Fruit fly (Drosophila melanogaster) whole organism, embryonic: ENCODE data around the gene dUTPase.
A peak's percentile ranks its signal among the peaks of the same experiment; 100 is the strongest.

Source experiments
- ATbp ChIP-seq: fragments of 200-800 bp; sonication (Bioruptor generic); optimal IDR thresholded peaks from 2 replicates; lab custom pipeline; 2017; ENCODE audit warnings: missing biosample characterization, mild to moderate bottlenecking, missing genetic modification characterization, missing genetic modification reagents
- B-H1 ChIP-seq: fragments of 200-800 bp; sonication (Bioruptor generic); IDR thresholded peaks from 3 replicates; pipeline ENCODE4 v1.3.6; 2022; ENCODE audit warnings: missing biosample characterization, missing genetic modification characterization
- Bgb ChIP-seq: fragments of 200-800 bp; sonication (Bioruptor generic); IDR thresholded peaks from 2 replicates; pipeline ENCODE4 v1.3.6; 2022; ENCODE audit warnings: missing biosample characterization, missing genetic modification characterization; ENCODE audit not compliant: partially characterized antibody
- BtbVII ChIP-seq: fragments of 200-800 bp; sonication (Bioruptor generic); optimal IDR thresholded peaks from 3 replicates; lab custom pipeline; 2017; ENCODE audit warnings: missing biosample characterization, mild to moderate bottlenecking, missing genetic modification characterization
- CG10654 ChIP-seq: fragments of 200-800 bp; sonication (Bioruptor generic); optimal IDR thresholded peaks from 2 replicates; lab custom pipeline; 2016; ENCODE audit warnings: missing biosample characterization, missing genetic modification characterization
- CG11398 ChIP-seq: fragments of 200-800 bp; sonication (Bioruptor generic); optimal IDR thresholded peaks from 2 replicates; lab custom pipeline; 2016; ENCODE audit warnings: missing biosample characterization, missing genetic modification characterization
- CG13296 ChIP-seq: fragments of 200-800 bp; sonication (Bioruptor generic); optimal IDR thresholded peaks from 3 replicates; lab custom pipeline; 2018; ENCODE audit warnings: missing biosample characterization, mild to moderate bottlenecking, missing genetic modification characterization
- CG13624 ChIP-seq: fragments of 200-800 bp; sonication (Bioruptor generic); optimal IDR thresholded peaks from 2 replicates; lab custom pipeline; 2016; ENCODE audit warnings: missing biosample characterization, missing genetic modification characterization
- CG14014 ChIP-seq: fragments of 200-800 bp; sonication (Bioruptor generic); IDR thresholded peaks from 2 replicates; pipeline ENCODE4 v1.3.6; 2022; ENCODE audit warnings: missing biosample characterization, missing genetic modification characterization
- CG15073 ChIP-seq: fragments of 200-800 bp; sonication (Bioruptor generic); optimal IDR thresholded peaks from 2 replicates; lab custom pipeline; 2016; ENCODE audit warnings: missing biosample characterization, missing genetic modification characterization
- CG1647 ChIP-seq: fragments of 200-800 bp; sonication (Bioruptor generic); optimal IDR thresholded peaks from 3 replicates; lab custom pipeline; 2016; ENCODE audit warnings: missing biosample characterization, missing genetic modification characterization
- CG1792 ChIP-seq: fragments of 200-800 bp; sonication (Bioruptor generic); optimal IDR thresholded peaks from 2 replicates; lab custom pipeline; 2016; ENCODE audit warnings: missing biosample characterization, missing genetic modification characterization
- CG1832 ChIP-seq: fragments of 200-800 bp; sonication (Bioruptor generic); optimal IDR thresholded peaks from 2 replicates; lab custom pipeline; 2017; ENCODE audit warnings: missing biosample characterization, mild to moderate bottlenecking, missing genetic modification characterization, inconsistent platforms
- CG18764 ChIP-seq: fragments of 200-800 bp; sonication (Bioruptor generic); optimal IDR thresholded peaks from 3 replicates; lab custom pipeline; 2016; ENCODE audit warnings: missing biosample characterization, missing genetic modification characterization
- CG2875 ChIP-seq: fragments of 200-800 bp; sonication (Bioruptor generic); optimal IDR thresholded peaks from 2 replicates; lab custom pipeline; 2017; ENCODE audit warnings: missing biosample characterization, mild to moderate bottlenecking, missing genetic modification characterization, missing genetic modification reagents
- CG32767 ChIP-seq: fragments of 200-800 bp; sonication (Bioruptor generic); IDR thresholded peaks from 2 replicates; pipeline ENCODE4 v1.3.6; 2022; ENCODE audit warnings: missing biosample characterization, missing genetic modification characterization
- CG3995 ChIP-seq: fragments of 200-800 bp; sonication (Bioruptor generic); optimal IDR thresholded peaks from 3 replicates; lab custom pipeline; 2016; ENCODE audit warnings: missing biosample characterization, missing genetic modification characterization
- CG4282 ChIP-seq: fragments of 200-800 bp; sonication (Bioruptor generic); optimal IDR thresholded peaks from 2 replicates; lab custom pipeline; 2016; ENCODE audit warnings: missing biosample characterization, missing genetic modification characterization
- CG8290 ChIP-seq, 3 experiments: fragments of 200-800 bp; sonication (Bioruptor generic); optimal IDR thresholded peaks; 2 replicates each; lab custom pipeline; 2016 to 2019; ENCODE audit warnings: missing biosample characterization in 3 of 3, missing genetic modification characterization in 3 of 3, mild to moderate bottlenecking in 2 of 3, moderate library complexity in 1 of 3
- Dbx ChIP-seq: fragments of 200-800 bp; sonication (Bioruptor generic); IDR thresholded peaks from 3 replicates; pipeline ENCODE4 v1.3.6; 2022; ENCODE audit warnings: missing biosample characterization, missing genetic modification characterization
- Dek ChIP-seq: fragments of 200-800 bp; sonication (Bioruptor generic); optimal IDR thresholded peaks from 3 replicates; lab custom pipeline; 2019; ENCODE audit warnings: missing biosample characterization, mild to moderate bottlenecking, missing genetic modification characterization, moderate library complexity
- Dip2 ChIP-seq: fragments of 200-800 bp; sonication (Bioruptor generic); IDR thresholded peaks from 2 replicates; pipeline ENCODE4 v1.3.6; 2022; ENCODE audit warnings: missing biosample characterization, missing genetic modification characterization
- Mes4 ChIP-seq: fragments of 200-800 bp; sonication (Bioruptor generic); optimal IDR thresholded peaks from 2 replicates; lab custom pipeline; 2016; ENCODE audit warnings: missing biosample characterization, missing genetic modification characterization
- Mrtf ChIP-seq: fragments of 200-800 bp; sonication (Bioruptor generic); IDR thresholded peaks from 3 replicates; pipeline ENCODE4 v1.3.6; 2022; ENCODE audit warnings: missing biosample characterization, missing genetic modification characterization
- Opbp ChIP-seq: fragments of 200-800 bp; sonication (Bioruptor generic); IDR thresholded peaks from 3 replicates; pipeline ENCODE4 v1.3.6; 2022; ENCODE audit warnings: missing biosample characterization, missing genetic modification characterization; ENCODE audit not compliant: partially characterized antibody
- Side ChIP-seq: fragments of 200-800 bp; sonication (Bioruptor generic); optimal IDR thresholded peaks from 2 replicates; lab custom pipeline; 2016; ENCODE audit warnings: missing biosample characterization, missing genetic modification characterization
- Sin3A ChIP-seq: fragments of >200 bp; optimal IDR thresholded peaks from 2 replicates; lab custom pipeline; 2018
- Ssrp ChIP-seq: fragments of 200-800 bp; sonication (Bioruptor generic); optimal IDR thresholded peaks from 2 replicates; lab custom pipeline; 2018; ENCODE audit warnings: missing biosample characterization, mild to moderate bottlenecking, missing genetic modification characterization, moderate library complexity
- ase ChIP-seq: fragments of 200-800 bp; sonication (Bioruptor generic); IDR thresholded peaks from 3 replicates; pipeline ENCODE4 v1.3.6; 2022; ENCODE audit warnings: missing biosample characterization, missing genetic modification characterization
- bab2 ChIP-seq: fragments of 200-800 bp; sonication (Bioruptor generic); optimal IDR thresholded peaks from 2 replicates; lab custom pipeline; 2016; ENCODE audit warnings: missing biosample characterization, missing genetic modification characterization
- bigmax ChIP-seq: fragments of 200-800 bp; sonication (Bioruptor generic); optimal IDR thresholded peaks from 2 replicates; lab custom pipeline; 2018; ENCODE audit warnings: missing biosample characterization, mild to moderate bottlenecking, missing genetic modification characterization
- cg ChIP-seq: fragments of 200-800 bp; sonication (Bioruptor generic); optimal IDR thresholded peaks from 3 replicates; lab custom pipeline; 2019; ENCODE audit warnings: missing biosample characterization, mild to moderate bottlenecking, missing genetic modification characterization, moderate library complexity
- croc ChIP-seq: fragments of 200-800 bp; sonication (Bioruptor generic); conservative IDR thresholded peaks from 3 replicates; pipeline ENCODE4 v1.3.6; 2022; ENCODE audit warnings: missing biosample characterization, missing genetic modification characterization
- dati ChIP-seq: fragments of 200-800 bp; sonication (Bioruptor generic); IDR thresholded peaks from 2 replicates; pipeline ENCODE4 v1.3.6; 2022; ENCODE audit warnings: missing biosample characterization, missing genetic modification characterization
- dmrt99B ChIP-seq: fragments of 200-800 bp; sonication (Bioruptor generic); optimal IDR thresholded peaks from 2 replicates; lab custom pipeline; 2018; ENCODE audit warnings: missing biosample characterization, mild to moderate bottlenecking, missing genetic modification characterization, moderate library complexity
- eyg ChIP-seq: fragments of 200-800 bp; sonication (Bioruptor generic); optimal IDR thresholded peaks from 3 replicates; lab custom pipeline; 2016; ENCODE audit warnings: missing biosample characterization, missing genetic modification characterization
- fd3F ChIP-seq: fragments of 200-800 bp; sonication (Bioruptor generic); optimal IDR thresholded peaks from 2 replicates; lab custom pipeline; 2018; ENCODE audit warnings: missing biosample characterization, mild to moderate bottlenecking, missing genetic modification characterization, moderate library complexity
- fru ChIP-seq: fragments of >200 bp; optimal IDR thresholded peaks from 2 replicates; lab custom pipeline; 2017
- gce ChIP-seq: fragments of 200-800 bp; sonication (Bioruptor generic); IDR thresholded peaks from 3 replicates; pipeline ENCODE4 v1.3.6; 2022; ENCODE audit warnings: missing biosample characterization, missing genetic modification characterization
- grn ChIP-seq: fragments of 200-800 bp; sonication (Bioruptor generic); optimal IDR thresholded peaks from 3 replicates; lab custom pipeline; 2017; ENCODE audit warnings: missing biosample characterization, missing genetic modification characterization
- insv ChIP-seq, 2 experiments: fragments of 200-800 bp; sonication (Bioruptor generic); optimal IDR thresholded peaks; 3 replicates each; lab custom pipeline; 2016 to 2018; ENCODE audit warnings: missing biosample characterization in 2 of 2, missing genetic modification characterization in 2 of 2
- mam ChIP-seq: fragments of 200-800 bp; sonication (Bioruptor generic); optimal IDR thresholded peaks from 3 replicates; lab custom pipeline; 2016; ENCODE audit warnings: missing biosample characterization, missing genetic modification characterization
- nerfin-1 ChIP-seq: fragments of 200-800 bp; sonication (Bioruptor generic); optimal IDR thresholded peaks from 3 replicates; lab custom pipeline; 2019; ENCODE audit warnings: missing biosample characterization, mild to moderate bottlenecking, missing genetic modification characterization, moderate library complexity
- pb ChIP-seq: fragments of 200-800 bp; sonication (Bioruptor generic); optimal IDR thresholded peaks from 3 replicates; lab custom pipeline; 2016; ENCODE audit warnings: missing biosample characterization, missing genetic modification characterization
- peb ChIP-seq: fragments of 200-800 bp; sonication (Bioruptor generic); IDR thresholded peaks from 2 replicates; pipeline ENCODE4 v1.3.6; 2022; ENCODE audit warnings: missing biosample characterization, missing genetic modification characterization
- pfk ChIP-seq: fragments of 200-800 bp; sonication (Bioruptor generic); optimal IDR thresholded peaks from 2 replicates; lab custom pipeline; 2018; ENCODE audit warnings: missing biosample characterization, mild to moderate bottlenecking, missing genetic modification characterization, moderate library complexity
- pros ChIP-seq: fragments of 200-800 bp; sonication (Bioruptor generic); optimal IDR thresholded peaks from 3 replicates; lab custom pipeline; 2019; ENCODE audit warnings: missing biosample characterization, mild to moderate bottlenecking, missing genetic modification characterization, moderate library complexity
- psq ChIP-seq: fragments of 200-800 bp; sonication (Bioruptor generic); optimal IDR thresholded peaks from 2 replicates; lab custom pipeline; 2017; ENCODE audit warnings: missing biosample characterization, missing genetic modification characterization
- sc ChIP-seq, 3 experiments: fragments of >200 bp in 2 of 3; fragments of 200-800 bp in 1 of 3; sonication (Bioruptor generic) in 1 of 3; optimal IDR thresholded peaks; 2 replicates in 2 of 3; 3 replicates in 1 of 3; lab custom pipeline; 2017; ENCODE audit warnings: mild to moderate bottlenecking in 1 of 3, missing biosample characterization in 1 of 3, missing genetic modification characterization in 1 of 3, missing genetic modification reagents in 1 of 3
- stwl ChIP-seq: fragments of 200-800 bp; sonication (Bioruptor generic); optimal IDR thresholded peaks from 3 replicates; lab custom pipeline; 2018; ENCODE audit warnings: missing biosample characterization, mild to moderate bottlenecking, missing genetic modification characterization, moderate library complexity
- vnd ChIP-seq: fragments of 200-800 bp; sonication (Bioruptor generic); IDR thresholded peaks from 3 replicates; pipeline ENCODE4 v1.3.6; 2022; ENCODE audit warnings: missing biosample characterization, missing genetic modification characterization; ENCODE audit not compliant: partially characterized antibody
- yki ChIP-seq: fragments of >200 bp; optimal IDR thresholded peaks from 3 replicates; lab custom pipeline; 2018

The dUTPase gene

dm6 chr2L:11010999-11011398 is at the start of gene dUTPase, which contains the start of gene Art8 (continued):
- peak; percentile 62 for TF ChIP-seq fd3F (GFP tag; lab: Kevin White, UChicago)
- no peak for TF ChIP-seq dati (GFP tag; lab: Robert Waterston, UW)
- no peak; the same call in 2 of the 3 replicates for TF ChIP-seq Mrtf (GFP tag; lab: Robert Waterston, UW)
- peak; percentile 53 for TF ChIP-seq Dek (tag; lab: Kevin White, UChicago)
- peak; percentile 26 for TF ChIP-seq grn (GFP tag; lab: Kevin White, UChicago)
- no peak for TF ChIP-seq fru
- TF ChIP-seq yki (lab: Kevin White, UChicago), result no peak
- peak; percentile 43; the same call in 2 of the 3 replicates for TF ChIP-seq croc (GFP tag; lab: Robert Waterston, UW)
- TF ChIP-seq Dip2 (GFP tag; lab: Robert Waterston, UW), result no peak
- TF ChIP-seq nerfin-1 (tag; lab: Kevin White, UChicago), result peak; percentile 56
- peak; percentile 70 for TF ChIP-seq CG10654 (GFP tag; lab: Kevin White, UChicago)
- TF ChIP-seq Dbx (GFP tag; lab: Robert Waterston, UW), result peak; percentile 88
- no peak for TF ChIP-seq peb (GFP tag; lab: Robert Waterston, UW)
- TF ChIP-seq Side (GFP tag; lab: Kevin White, UChicago), result no peak
- TF ChIP-seq Opbp (GFP tag; lab: Robert Waterston, UW), result peak; percentile 81
- TF ChIP-seq pb (GFP tag; lab: Kevin White, UChicago), result no peak
- no peak for TF ChIP-seq CG1832 (GFP tag; lab: Kevin White, UChicago)
- no peak for TF ChIP-seq ATbp (GFP tag; lab: Kevin White, UChicago)
- TF ChIP-seq CG18764 (GFP tag; lab: Kevin White, UChicago), result peak; percentile 72
- peak; percentile 60; the same call in 2 of the 3 replicates for TF ChIP-seq ase (GFP tag; lab: Robert Waterston, UW)
- TF ChIP-seq CG1792 (GFP tag; lab: Kevin White, UChicago), result no peak
- TF ChIP-seq bigmax (GFP tag; lab: Kevin White, UChicago), result no peak
- TF ChIP-seq CG2875 (GFP tag; lab: Kevin White, UChicago), result no peak
- no peak for TF ChIP-seq CG11398 (GFP tag; lab: Kevin White, UChicago)
- no peak for TF ChIP-seq CG4282 (GFP tag; lab: Kevin White, UChicago)
- TF ChIP-seq pros, result no peak
- TF ChIP-seq eyg (GFP tag; lab: Kevin White, UChicago), result no peak
- no peak for TF ChIP-seq CG15073 (GFP tag; lab: Kevin White, UChicago)
- TF ChIP-seq CG1647 (GFP tag; lab: Kevin White, UChicago), result no peak
- TF ChIP-seq dmrt99B (tag; lab: Kevin White, UChicago), result no peak
- peak; percentile 39 for TF ChIP-seq CG13624 (GFP tag; lab: Kevin White, UChicago)
- 0 out of 2 replicates have a peak, but pooled peaks have one; percentile 37 for TF ChIP-seq CG32767 (GFP tag; lab: Robert Waterston, UW)
- peak; percentile 82 for TF ChIP-seq Bgb
- no peak for TF ChIP-seq Mes4 (GFP tag; lab: Kevin White, UChicago)
- no peak for TF ChIP-seq BtbVII
- peak; percentile 70 for TF ChIP-seq Ssrp (tag; lab: Kevin White, UChicago)
- TF ChIP-seq CG8290 (GFP tag; optimal IDR thresholded peaks at IDR 0.05; lab: Kevin White, UChicago), result peak; percentile 70
- no peak for TF ChIP-seq CG8290 (tag; optimal IDR thresholded peaks at IDR 0.05; lab: Kevin White, UChicago)
- peak; percentile 39 for TF ChIP-seq CG3995 (GFP tag; lab: Kevin White, UChicago)
- no peak for TF ChIP-seq B-H1 (GFP tag; lab: Robert Waterston, UW)
- TF ChIP-seq pfk (GFP tag; lab: Kevin White, UChicago), result no peak
- peak; percentile 68 for TF ChIP-seq vnd (GFP tag; lab: Robert Waterston, UW)
- TF ChIP-seq sc (optimal IDR thresholded peaks at IDR 0.05; lab: Kevin White, UChicago), result no peak
- no peak for TF ChIP-seq sc (GFP tag; optimal IDR thresholded peaks at IDR 0.05; lab: Kevin White, UChicago)
- peak; percentile 46 for TF ChIP-seq mam (GFP tag; lab: Kevin White, UChicago)
- no peak for TF ChIP-seq bab2 (GFP tag; lab: Kevin White, UChicago)
- TF ChIP-seq Sin3A, result peak; percentile 25
- peak; percentile 48 for TF ChIP-seq CG13296 (GFP tag; lab: Kevin White, UChicago)
- no peak for TF ChIP-seq cg (GFP tag; lab: Kevin White, UChicago)
- peak in 1 of 2 experiments; percentile 25 for TF ChIP-seq insv (GFP tag; optimal IDR thresholded peaks at IDR 0.05; lab: Kevin White, UChicago)
- TF ChIP-seq CG14014 (GFP tag; lab: Robert Waterston, UW), result peak; percentile 63
- peak; percentile 22 for TF ChIP-seq psq (GFP tag; lab: Kevin White, UChicago)
- TF ChIP-seq stwl (tag; lab: Kevin White, UChicago), result peak; percentile 86
- TF ChIP-seq gce (GFP tag; lab: Robert Waterston, UW), result no peak
